Worm (Caenorhabditis elegans): ENCODE measurements around the gene cdc-14.

Gene cdc-14

ce11 chrII:5570272-5570671 is 23.0 kb downstream of the cdc-14 start, which contains the start of the genes C17C3.1 and C17C3.15:
TSS of gene C17C3.1 (plus strand) at chrII:5570572.
TSS of gene C17C3.15 (plus strand) at chrII:5570654.
- no peak for TF ChIP-seq elt-1 (tag; optimal IDR thresholded peaks at IDR 0.05; ENCODE audit: borderline replicate concordance, insufficient read depth)
- no peak for TF ChIP-seq nhr-28 (tag; optimal IDR thresholded peaks at IDR 0.05)
- TF ChIP-seq tbx-8 (GFP tag; optimal IDR thresholded peaks at IDR 0.05), result no peak
- no peak for TF ChIP-seq elt-3 (tag; optimal IDR thresholded peaks at IDR 0.05)
- no peak for TF ChIP-seq bed-3 (GFP tag; optimal IDR thresholded peaks at IDR 0.05)
- no peak for TF ChIP-seq nhr-2 (tag; optimal IDR thresholded peaks at IDR 0.05)
- no peak for TF ChIP-seq sem-2 (GFP tag; optimal IDR thresholded peaks at IDR 0.05)
- TF ChIP-seq mep-1 (tag; optimal IDR thresholded peaks at IDR 0.05), result no peak
- no peak for TF ChIP-seq nhr-12 (tag; optimal IDR thresholded peaks at IDR 0.05)
- TF ChIP-seq snpc-4 (tag; optimal IDR thresholded peaks at IDR 0.05), result no peak
- no peak for TF ChIP-seq lin-13 (tag; optimal IDR thresholded peaks at IDR 0.05)
- TF ChIP-seq sptf-1 (tag; optimal IDR thresholded peaks at IDR 0.05), result no peak
- TF ChIP-seq ceh-83 (GFP tag; optimal IDR thresholded peaks at IDR 0.05), result no peak
- TF ChIP-seq ceh-39 (tag; optimal IDR thresholded peaks at IDR 0.05), result no peak
- TF ChIP-seq zip-8 (tag; optimal IDR thresholded peaks at IDR 0.05), result no peak
- no peak for TF ChIP-seq ham-2 (GFP tag; optimal IDR thresholded peaks at IDR 0.05)
- TF ChIP-seq lin-32 (GFP tag; optimal IDR thresholded peaks at IDR 0.05), result no peak
- TF ChIP-seq nhr-237 (tag; optimal IDR thresholded peaks at IDR 0.05), result no peak
- no peak for TF ChIP-seq mls-2 (tag; optimal IDR thresholded peaks at IDR 0.05)

ce11 chrII:5565082-5565623 is 28.1 kb downstream of the cdc-14 start:
- no peak for TF ChIP-seq lin-13 (tag; optimal IDR thresholded peaks at IDR 0.05)
- no peak for TF ChIP-seq ztf-11 (tag; optimal IDR thresholded peaks at IDR 0.05)
- no peak for TF ChIP-seq lsy-2 (tag; optimal IDR thresholded peaks at IDR 0.05)
- no peak for TF ChIP-seq mep-1 (tag; optimal IDR thresholded peaks at IDR 0.05)
- TF ChIP-seq ceh-43 (GFP tag; optimal IDR thresholded peaks at IDR 0.05), result no peak
- TF ChIP-seq ceh-83 (GFP tag; optimal IDR thresholded peaks at IDR 0.05), result no peak
- TF ChIP-seq drap-1 (GFP tag; optimal IDR thresholded peaks at IDR 0.05), result no peak
- TF ChIP-seq bed-3 (GFP tag; optimal IDR thresholded peaks at IDR 0.05), result no peak
- no peak for TF ChIP-seq zip-8 (tag; optimal IDR thresholded peaks at IDR 0.05)
- TF ChIP-seq snpc-4 (tag; optimal IDR thresholded peaks at IDR 0.05), result no peak
- TF ChIP-seq elt-3 (tag; optimal IDR thresholded peaks at IDR 0.05), result no peak
- no peak for TF ChIP-seq unc-120 (tag; optimal IDR thresholded peaks at IDR 0.05; ENCODE audit: poor library complexity, severe bottlenecking)
- no peak for TF ChIP-seq tbx-8 (GFP tag; optimal IDR thresholded peaks at IDR 0.05)
- no peak for TF ChIP-seq nhr-28 (tag; optimal IDR thresholded peaks at IDR 0.05)
- TF ChIP-seq sptf-1 (tag; optimal IDR thresholded peaks at IDR 0.05), result no peak
- TF ChIP-seq mab-5 (tag; optimal IDR thresholded peaks at IDR 0.05), result no peak
- TF ChIP-seq M03D4.4 (tag; optimal IDR thresholded peaks at IDR 0.05), result no peak
- TF ChIP-seq pha-4 (tag; optimal IDR thresholded peaks at IDR 0.05), result no peak
- no peak for TF ChIP-seq nhr-2 (tag; optimal IDR thresholded peaks at IDR 0.05)

- TF ChIP-seq elt-3 (tag; optimal IDR thresholded peaks at IDR 0.05) (no peak), lin-13 (tag; optimal IDR thresholded peaks at IDR 0.05) (no peak), drap-1 (GFP tag; optimal IDR thresholded peaks at IDR 0.05) (no peak), ces-1 (GFP tag; optimal IDR thresholded peaks at IDR 0.05) (no peak), snpc-4 (tag; optimal IDR thresholded peaks at IDR 0.05) (no peak), M03D4.4 (tag; optimal IDR thresholded peaks at IDR 0.05) (no peak)
Observed at ce11 chrII:5561392-5561791, 31.8 kb downstream of the cdc-14 start, which contains the start of gene C17C3.3. TSS of gene C17C3.3 (plus strand) at chrII:5561737.

- TF ChIP-seq lsy-2 (tag; optimal IDR thresholded peaks at IDR 0.05), result no peak
- no peak for TF ChIP-seq unc-120 (tag; optimal IDR thresholded peaks at IDR 0.05; ENCODE audit: poor library complexity, severe bottlenecking)
- TF ChIP-seq cnd-1 (tag; optimal IDR thresholded peaks at IDR 0.05), result no peak
- no peak for TF ChIP-seq blmp-1 (tag; optimal IDR thresholded peaks at IDR 0.05)
- no peak for TF ChIP-seq nhr-2 (tag; optimal IDR thresholded peaks at IDR 0.05)
- no peak for TF ChIP-seq mab-5 (tag; optimal IDR thresholded peaks at IDR 0.05)
Observed at ce11 chrII:5557134-5557533, 36.1 kb downstream of the cdc-14 start.

- no peak for TF ChIP-seq zip-8 (tag; optimal IDR thresholded peaks at IDR 0.05)
- TF ChIP-seq flh-1 (GFP tag; optimal IDR thresholded peaks at IDR 0.05), result no peak
Observed at ce11 chrII:5556431-5556830, 36.8 kb downstream of the cdc-14 start, which contains the start of gene ins-11. TSS of gene ins-11 (plus strand) at chrII:5556731.
